Fruit fly (Drosophila melanogaster) S2 (cell line): ENCODE data around the gene CG32263.

ENCODE experiments used
- CG8478 ChIP-seq: fragments of >200 bp; optimal IDR thresholded peaks from 2 replicates; lab custom pipeline; 2018
- CTCF ChIP-seq, 2 experiments: fragments of >200 bp; optimal IDR thresholded peaks; 2 replicates each; lab custom pipeline; 2018

The CG32263 gene

DNA sequence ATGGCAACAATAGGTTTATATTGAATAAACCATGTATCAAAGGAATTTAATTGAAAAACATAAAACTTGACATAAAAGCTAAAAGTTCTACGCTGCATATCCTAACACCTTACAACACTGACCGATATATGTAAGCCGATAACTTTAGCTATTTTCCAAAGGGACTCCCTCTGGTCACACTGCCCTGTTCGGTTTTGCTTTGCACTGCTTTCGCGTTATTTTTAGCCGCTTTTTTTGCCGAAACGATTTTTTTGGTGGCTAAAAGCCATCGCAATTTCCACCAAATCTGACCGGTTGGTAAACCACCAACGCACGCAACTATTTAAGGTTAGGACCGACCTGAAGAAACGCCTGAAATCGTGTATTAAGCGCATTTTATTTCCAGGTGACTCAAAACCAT is at the start of gene CG32263, which contains the start of gene PIG-B:
Gene CG32263, minus strand, starts transcription at position 26 of the 400 bp plus-strand sequence.
Gene PIG-B, plus strand, starts transcription at position 175 of the 400 bp plus-strand sequence.
- TF ChIP-seq CTCF (optimal IDR thresholded peaks at IDR 0.05; lab: Kevin White, UChicago) = no peak
- TF ChIP-seq CG8478 (lab: Kevin White, UChicago) = no peak

DNA sequence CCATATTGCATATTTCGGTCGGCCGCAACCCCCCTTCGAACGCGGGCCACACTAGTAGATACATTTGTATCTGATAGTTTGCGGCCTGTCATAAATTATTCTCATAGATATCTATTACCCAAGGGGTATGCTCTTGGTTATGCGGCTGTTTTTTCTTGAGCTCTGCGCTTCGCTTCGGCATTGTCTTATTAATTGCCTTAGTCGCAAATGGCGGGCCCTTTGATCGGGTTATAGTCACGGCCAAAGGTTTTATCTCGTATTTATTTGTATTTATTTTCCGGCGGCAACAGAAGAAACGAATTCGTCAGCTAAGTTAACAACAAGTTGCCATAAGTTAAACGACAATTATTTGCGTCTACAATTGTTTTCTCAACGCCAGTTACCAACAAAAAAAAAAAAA is 45.1 kb upstream of the CG32263 start:
- TF ChIP-seq CTCF (optimal IDR thresholded peaks at IDR 0.05; lab: Kevin White, UChicago) (no peak), CG8478 (lab: Kevin White, UChicago) (no peak)

DNA sequence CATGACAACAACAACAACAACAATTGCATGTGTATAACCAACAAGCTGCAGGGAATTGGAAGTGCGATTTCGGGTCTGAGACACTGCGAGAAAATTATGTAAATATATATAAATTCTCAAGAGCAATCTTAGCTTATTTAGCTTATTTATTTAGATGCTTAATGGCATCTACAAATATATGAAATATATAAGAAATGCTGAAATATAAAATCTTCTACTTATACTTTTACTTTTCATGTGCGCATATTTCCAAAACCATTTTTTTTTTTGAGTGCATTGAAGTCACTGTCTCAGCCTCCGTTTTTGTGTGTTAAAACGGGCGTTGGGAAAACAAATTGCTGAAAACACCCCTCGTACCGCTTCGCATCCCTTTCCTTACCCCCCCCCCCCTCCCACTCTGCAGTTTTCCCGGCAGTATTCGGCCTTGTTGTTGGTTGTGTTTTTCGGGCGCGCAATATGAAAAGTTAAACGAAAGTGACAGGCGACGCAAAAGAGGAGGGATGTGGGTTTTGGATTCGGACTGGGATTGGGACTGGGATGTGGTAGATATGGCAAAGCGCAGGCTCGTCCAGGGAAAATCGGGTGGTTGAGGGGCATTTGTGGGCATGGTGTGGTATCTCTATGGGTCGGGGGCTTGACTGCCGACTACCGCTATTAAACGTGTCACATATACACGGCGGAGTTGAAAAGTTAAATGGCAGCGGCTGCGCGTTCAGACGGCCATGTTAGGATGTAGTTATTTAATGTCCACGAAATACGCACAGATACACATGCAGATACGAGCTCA is 44.5 kb upstream of the CG32263 start:
- TF ChIP-seq CG8478 (lab: Kevin White, UChicago) (no peak), CTCF (optimal IDR thresholded peaks at IDR 0.05; lab: Kevin White, UChicago) (no peak)

DNA sequence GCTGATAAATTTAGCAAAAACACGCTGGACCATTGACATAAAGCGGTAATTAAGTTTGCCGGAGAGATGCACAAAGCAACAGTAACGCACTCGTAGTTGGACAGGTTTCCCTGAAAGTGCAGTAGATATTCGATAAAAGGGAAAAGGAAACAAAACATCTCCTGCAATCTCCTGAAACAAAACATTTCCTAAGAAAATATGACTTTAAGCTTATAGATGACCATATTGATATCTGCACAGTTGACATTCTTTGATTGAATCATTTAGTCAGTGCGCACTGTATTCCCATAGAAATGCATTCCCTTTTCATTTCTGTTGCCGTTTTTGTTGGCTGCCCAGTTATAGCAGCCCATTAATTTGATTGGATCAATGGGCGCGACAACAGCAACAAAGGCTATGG is 41.9 kb upstream of the CG32263 start:
- TF ChIP-seq CG8478 (lab: Kevin White, UChicago) = no peak
- TF ChIP-seq CTCF (optimal IDR thresholded peaks at IDR 0.05; lab: Kevin White, UChicago) = no peak

DNA sequence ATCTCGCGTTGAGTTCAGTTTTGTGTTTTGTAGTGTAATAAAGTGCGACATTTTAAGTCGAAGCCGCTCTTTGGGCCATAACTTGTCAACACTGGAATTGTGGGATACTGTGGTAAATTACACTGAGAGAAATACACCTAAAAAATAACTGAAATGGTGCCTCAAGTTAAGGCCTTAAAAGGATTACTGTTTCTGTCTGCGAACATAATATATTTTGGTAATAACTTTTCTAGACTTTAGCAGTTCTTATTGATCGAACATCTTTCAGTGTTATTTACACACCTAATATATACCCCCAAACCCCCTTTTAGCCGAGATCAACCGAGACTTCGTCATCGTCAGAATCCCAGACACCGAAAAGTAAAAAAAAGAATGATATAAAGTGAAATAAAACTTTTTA is 40.9 kb upstream of the CG32263 start:
- TF ChIP-seq CTCF (optimal IDR thresholded peaks at IDR 0.05; lab: Kevin White, UChicago) = no peak
- TF ChIP-seq CG8478 (lab: Kevin White, UChicago) = no peak

DNA sequence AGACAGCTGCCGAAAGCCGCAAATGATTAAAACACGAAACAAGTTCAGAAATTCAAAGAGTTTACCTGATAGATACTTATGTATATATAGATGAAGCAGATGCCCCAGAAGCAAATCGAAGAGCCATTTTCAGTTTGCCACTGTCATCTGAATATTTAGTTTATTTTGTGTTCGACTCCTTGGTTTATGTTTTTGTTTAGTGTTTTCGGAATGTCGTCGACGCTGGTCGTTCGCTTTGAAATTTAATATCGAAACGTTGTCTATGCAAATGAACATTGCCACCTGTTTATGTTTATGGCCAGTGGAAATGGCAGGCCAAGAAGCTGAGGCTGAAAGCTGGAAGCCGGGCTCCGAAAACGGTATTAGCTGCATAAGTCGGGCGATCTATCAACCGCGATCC is 40.1 kb upstream of the CG32263 start:
- TF ChIP-seq CG8478 (lab: Kevin White, UChicago) (no peak), CTCF (optimal IDR thresholded peaks at IDR 0.05; lab: Kevin White, UChicago) (no peak)

DNA sequence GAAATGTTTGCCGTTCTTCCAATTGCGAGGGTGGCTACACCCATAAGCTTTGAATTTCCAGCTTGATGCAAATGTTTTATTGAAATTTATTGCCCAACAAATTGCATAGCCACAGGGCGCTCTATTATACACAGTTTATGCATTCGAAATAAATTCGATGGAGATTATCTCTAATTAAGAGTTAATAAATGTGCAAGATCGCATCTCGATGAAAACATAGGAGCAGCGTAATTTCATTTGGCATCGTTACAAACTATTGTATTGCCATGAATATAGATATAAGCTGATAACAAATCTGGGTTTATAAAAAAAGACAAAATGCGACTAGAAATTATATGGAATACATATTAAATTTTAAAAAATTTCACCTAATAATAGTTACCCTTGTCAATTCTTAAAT is 39.6 kb upstream of the CG32263 start:
- TF ChIP-seq CG8478 (lab: Kevin White, UChicago) (no peak), CTCF (optimal IDR thresholded peaks at IDR 0.05; lab: Kevin White, UChicago) (no peak)

DNA sequence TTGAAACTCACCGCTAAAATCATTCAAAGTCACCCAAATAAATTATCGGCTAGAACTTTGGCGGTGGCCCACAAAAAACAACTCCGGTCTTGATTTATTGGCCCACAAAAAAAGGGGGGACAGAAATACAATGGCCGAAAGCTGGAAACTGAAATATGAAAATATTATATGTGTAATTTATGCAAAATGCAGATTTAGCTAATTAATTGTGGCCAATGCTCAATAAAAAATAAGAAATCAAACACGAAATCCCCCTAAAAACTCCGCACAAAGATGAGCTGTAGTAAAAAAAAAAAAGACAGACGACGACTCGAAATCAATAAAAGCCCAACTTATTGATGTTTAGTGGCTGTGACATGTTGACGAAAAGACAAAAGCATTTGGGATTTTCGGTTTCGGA is 38.8 kb upstream of the CG32263 start:
- TF ChIP-seq CTCF (optimal IDR thresholded peaks at IDR 0.05; lab: Kevin White, UChicago) (no peak), CG8478 (lab: Kevin White, UChicago) (no peak)

DNA sequence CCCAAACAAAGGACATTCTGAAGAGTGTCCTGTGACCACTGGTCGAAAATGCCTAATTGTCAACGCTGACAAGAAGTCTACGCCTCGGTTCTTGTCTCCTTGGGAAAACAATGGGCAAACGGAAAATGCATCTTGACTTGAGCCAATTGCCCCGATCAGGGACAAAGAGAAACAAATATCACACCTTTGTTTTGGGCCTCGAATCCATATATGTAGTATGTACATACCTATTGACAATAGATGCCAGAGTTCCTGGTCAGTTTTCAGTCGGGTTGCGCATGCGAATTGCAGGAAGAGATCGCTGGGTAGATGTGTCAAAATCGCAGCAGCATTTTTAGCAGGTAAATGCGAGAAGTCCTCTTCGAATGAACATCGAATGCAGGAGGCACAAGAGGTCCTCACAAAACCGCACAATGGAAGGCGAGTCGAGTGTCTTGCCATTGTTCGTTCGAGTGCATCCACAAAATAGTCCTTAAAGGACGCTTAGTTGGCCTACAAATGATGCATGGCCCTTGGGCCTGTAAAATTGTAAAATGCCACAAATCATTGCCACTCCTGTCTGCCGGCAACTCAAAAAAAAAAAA is 37.9 kb upstream of the CG32263 start:
- TF ChIP-seq CTCF (optimal IDR thresholded peaks at IDR 0.05; lab: Kevin White, UChicago) (no peak), CG8478 (lab: Kevin White, UChicago) (no peak)

DNA sequence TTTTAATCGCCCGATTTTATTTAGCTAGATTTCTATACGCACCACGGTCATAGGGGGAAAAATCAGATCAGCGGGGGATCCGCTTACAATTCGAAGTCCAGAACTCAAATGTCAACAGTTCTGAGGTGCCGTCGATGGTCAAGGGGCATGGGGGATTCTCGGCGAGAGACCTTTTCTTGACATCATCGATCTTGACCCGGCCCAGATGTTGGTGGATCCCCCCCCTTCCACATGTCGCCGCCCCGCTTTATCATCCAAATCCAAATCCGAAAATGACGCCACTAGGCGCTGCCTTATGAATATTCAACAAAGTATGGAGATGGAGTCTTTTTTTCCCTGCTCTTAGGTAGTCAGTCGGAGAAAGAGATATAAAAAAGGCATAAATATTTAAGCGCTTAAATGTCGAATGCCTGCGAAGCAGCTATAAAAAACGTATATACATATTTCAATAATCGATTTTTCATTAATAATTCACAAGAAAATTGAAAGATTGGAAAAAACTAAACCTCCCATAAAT is 37.0 kb upstream of the CG32263 start:
- TF ChIP-seq CG8478 (lab: Kevin White, UChicago) (no peak), CTCF (optimal IDR thresholded peaks at IDR 0.05; lab: Kevin White, UChicago) (no peak)

DNA sequence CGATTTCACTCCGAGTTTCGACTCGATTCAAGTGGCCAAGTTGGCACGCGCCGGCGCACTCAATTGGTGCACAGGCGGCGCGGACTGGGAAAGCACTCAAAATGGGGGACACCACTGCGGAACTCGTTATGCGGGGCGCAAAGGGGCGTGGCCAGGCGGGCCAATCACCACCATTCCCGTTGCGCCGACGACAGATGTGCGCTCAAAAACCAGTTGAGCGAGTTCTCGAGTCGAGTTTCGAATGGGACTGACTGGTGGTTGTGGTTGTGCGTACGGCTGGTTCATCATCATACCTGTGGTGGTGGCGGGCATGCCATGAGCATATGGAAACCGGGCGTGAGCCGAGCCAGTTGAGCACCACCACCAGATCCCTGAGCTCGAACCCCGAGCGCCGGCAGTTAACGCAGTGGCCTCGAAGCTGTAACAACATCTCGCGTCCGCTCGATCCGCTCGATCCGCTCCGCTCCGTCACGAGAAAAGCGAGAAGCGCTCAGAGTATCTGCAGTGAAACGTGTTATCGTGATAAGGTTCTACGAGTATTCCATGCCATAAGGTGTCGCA is 35.0 kb upstream of the CG32263 start, which contains the start of gene Awh:
Gene Awh, plus strand, starts transcription at position 392 of the 561 bp plus-strand sequence.
- TF ChIP-seq CTCF (optimal IDR thresholded peaks at IDR 0.05; lab: Kevin White, UChicago) (no peak), CG8478 (lab: Kevin White, UChicago) (no peak)

DNA sequence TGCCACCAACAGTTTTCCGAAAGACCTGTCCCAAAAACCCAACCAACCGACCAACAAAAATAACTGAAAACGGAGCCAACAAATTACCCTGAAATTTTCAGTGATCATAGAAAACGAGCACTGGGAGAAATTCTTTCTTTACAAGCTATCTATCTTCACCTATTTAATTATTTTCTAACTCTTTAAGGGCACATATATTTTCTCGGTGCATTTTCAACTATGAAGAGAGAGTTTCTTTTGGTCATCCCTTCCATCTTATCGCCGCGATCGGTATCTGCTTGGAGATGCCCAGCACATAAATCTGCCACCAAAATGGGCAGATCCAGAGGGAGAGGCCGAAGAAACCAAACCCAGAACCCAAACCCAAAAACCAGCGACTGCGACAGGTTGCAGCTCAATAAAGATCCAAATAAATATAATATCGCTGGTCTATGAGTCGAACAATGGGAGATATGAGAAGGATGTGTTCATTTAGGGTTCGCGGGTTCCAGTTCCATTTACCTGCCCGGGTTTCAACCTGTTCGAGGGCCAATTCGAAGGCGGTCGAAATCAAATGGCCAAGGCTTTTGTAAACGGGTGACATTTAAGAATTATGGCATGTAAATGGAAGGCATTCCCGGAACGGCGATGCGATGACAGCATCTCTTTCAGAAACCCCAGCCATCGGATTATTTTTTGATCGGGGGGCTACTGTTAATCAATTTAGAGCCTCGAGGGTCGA is 32.2 kb upstream of the CG32263 start:
- TF ChIP-seq CG8478 (lab: Kevin White, UChicago) (no peak), CTCF (optimal IDR thresholded peaks at IDR 0.05; lab: Kevin White, UChicago) (no peak)

DNA sequence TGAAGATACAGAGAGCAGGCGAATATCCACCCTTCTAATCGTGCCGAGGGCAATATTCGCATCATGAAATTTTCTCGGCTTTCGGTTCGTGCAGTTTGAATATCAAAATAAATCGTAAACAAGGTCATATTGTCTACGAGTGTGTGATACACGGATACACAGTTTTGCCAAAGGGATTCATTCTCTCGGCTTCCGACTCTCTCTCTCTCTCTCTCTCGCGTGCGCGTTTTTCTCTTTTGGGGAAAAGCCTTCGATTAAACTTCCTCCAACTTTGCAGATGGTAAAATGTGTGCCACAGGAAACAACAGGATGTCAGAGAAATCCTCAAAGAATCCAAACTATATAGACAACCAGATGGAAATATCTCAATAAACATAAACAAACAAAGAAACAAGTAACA is 17.2 kb upstream of the CG32263 start:
- TF ChIP-seq CTCF (optimal IDR thresholded peaks at IDR 0.05; lab: Kevin White, UChicago) = no peak
- TF ChIP-seq CG8478 (lab: Kevin White, UChicago) = no peak

DNA sequence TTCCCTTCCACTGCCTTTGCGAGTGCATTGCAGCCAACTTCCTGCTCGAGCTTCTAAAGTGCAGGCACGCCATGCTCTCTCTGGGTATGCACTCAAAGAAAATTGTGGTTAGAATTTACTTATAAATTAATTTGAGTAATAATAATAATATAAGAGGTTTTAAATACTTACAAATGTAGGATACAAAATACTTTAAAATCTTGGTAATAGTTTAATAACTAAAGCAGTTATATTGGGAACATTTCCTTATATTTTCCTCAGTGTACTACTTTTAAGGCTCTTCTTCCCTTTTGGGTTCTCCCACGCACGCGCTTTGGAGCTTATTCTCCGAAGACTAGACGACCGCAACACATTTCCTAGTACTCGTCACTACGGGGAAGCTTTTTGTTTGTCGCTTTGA is 15.6 kb upstream of the CG32263 start:
- TF ChIP-seq CG8478 (lab: Kevin White, UChicago) = no peak
- TF ChIP-seq CTCF (optimal IDR thresholded peaks at IDR 0.05; lab: Kevin White, UChicago) = no peak
